Fruit fly (Drosophila melanogaster): ENCODE measurements around the gene Arts.

DNA sequence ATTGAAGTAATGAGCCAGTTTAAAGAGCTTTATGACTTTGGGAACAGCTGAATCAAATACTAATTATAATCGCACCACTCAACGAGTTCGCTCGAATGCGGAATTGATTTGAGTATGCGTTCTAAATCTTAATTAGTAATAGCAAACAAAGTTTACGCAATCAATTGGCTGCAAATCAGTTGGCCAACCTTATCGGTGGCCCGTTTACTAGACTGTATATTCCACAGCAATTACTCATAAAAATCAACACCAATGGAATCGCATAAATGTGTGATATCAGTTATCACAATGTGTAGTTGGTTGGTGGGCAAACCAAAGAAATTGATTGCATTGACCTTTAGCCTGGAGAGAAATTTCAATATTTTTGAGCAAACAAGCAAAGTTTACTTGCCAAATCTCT lies 49.9 kb downstream of the Arts start:
- TF ChIP-seq da (GFP tag; optimal IDR thresholded peaks at IDR 0.05) (no peak), kah (GFP tag; optimal IDR thresholded peaks at IDR 0.05) (no peak), CG18599 (GFP tag; optimal IDR thresholded peaks at IDR 0.05) (no peak), chn (GFP tag; optimal IDR thresholded peaks at IDR 0.05) (no peak), CG11723 (GFP tag; optimal IDR thresholded peaks at IDR 0.05) (no peak), CG12299 (tag; optimal IDR thresholded peaks at IDR 0.05) (no peak), YL-1 (GFP tag; optimal IDR thresholded peaks at IDR 0.05) (no peak), Adf1 (GFP tag; IDR thresholded peaks at IDR 0.05) (no peak), pfk (GFP tag; optimal IDR thresholded peaks at IDR 0.05) (no peak)

Data from whole organism, embryonic.